Worm (Caenorhabditis elegans): ENCODE data around the gene ztf-9.

DNA sequence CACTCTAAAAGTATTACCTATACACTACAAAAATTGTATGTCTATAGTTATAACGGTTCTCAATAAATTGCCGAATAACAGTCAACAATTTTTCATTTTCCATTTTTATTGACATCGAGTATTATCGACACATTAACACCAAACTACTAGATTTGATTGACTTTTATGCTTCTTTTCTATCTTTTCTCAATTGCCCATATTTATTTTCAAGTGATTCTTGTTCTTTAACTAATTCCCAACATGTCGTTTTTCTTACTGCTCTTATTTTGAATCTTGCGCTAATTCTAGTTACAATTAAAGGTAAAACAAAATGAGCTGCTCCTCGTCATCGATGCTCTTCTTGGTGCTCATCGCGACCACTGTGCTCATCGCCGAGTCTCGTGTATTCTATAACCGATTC is 14.0 kb downstream of the ztf-9 start, which contains the start of gene cthd-1:
- TF ChIP-seq ztf-11 (tag; optimal IDR thresholded peaks at IDR 0.05) (no peak), dpl-1 (GFP tag; optimal IDR thresholded peaks at IDR 0.05) (no peak)

Data from whole organism, L4 larva.